Worm (Caenorhabditis elegans): Measurements from ENCODE around the gene str-55.
"Not testable (repeated sequence)": the region's sequence is repeated elsewhere in the genome, so short reads cannot be mapped to it uniquely, and the experiment has no call there.

- not testable (repeated sequence) for TF ChIP-seq sdc-2, odd-2 (tag; optimal IDR thresholded peaks at IDR 0.05)
These were observed 33.2 kb downstream of the str-55 start, which contains the start of gene F13A7.7 for ce11 chrV:16383729-16384128.

All from whole organism, late embryonic.